Worm (Caenorhabditis elegans) whole organism, L2 larva: ENCODE results near the gene mdt-28.

Experiments used
- blmp-1 ChIP-seq: sonication (generic microtip); optimal IDR thresholded peaks from 2 replicates; lab custom pipeline; 2017; ENCODE audit warnings: missing genetic modification characterization, mild to moderate bottlenecking, missing compliant biosample characterization, antibody characterized with exemption, moderate library complexity; ENCODE audit not compliant: insufficient read depth
- elt-3 ChIP-seq: sonication (generic microtip); optimal IDR thresholded peaks from 2 replicates; lab custom pipeline; 2017; ENCODE audit warnings: missing biosample characterization, missing genetic modification characterization
- mdl-1 ChIP-seq, 2 experiments: fragments of 150-350 bp in 1 of 2; sonication (generic microtip) in 1 of 2; optimal IDR thresholded peaks; 2 replicates each; lab custom pipeline; 2017; ENCODE audit warnings: missing biosample characterization in 2 of 2, missing genetic modification characterization in 2 of 2
- nhr-23 ChIP-seq: fragments of 150-350 bp; optimal IDR thresholded peaks from 2 replicates; lab custom pipeline; 2014; ENCODE audit warnings: missing biosample characterization, missing genetic modification reagents, missing genetic modification characterization
- nhr-237 ChIP-seq: fragments of 150-350 bp; optimal IDR thresholded peaks from 2 replicates; lab custom pipeline; 2014; ENCODE audit warnings: missing biosample characterization, missing genetic modification characterization
- sma-3 ChIP-seq: sonication (generic microtip); optimal IDR thresholded peaks from 2 replicates; lab custom pipeline; 2016; ENCODE audit warnings: missing genetic modification reagents, missing genetic modification characterization, missing compliant biosample characterization
- snpc-4 ChIP-seq: fragments of 150-350 bp; optimal IDR thresholded peaks from 2 replicates; lab custom pipeline; 2014; ENCODE audit warnings: missing biosample characterization, missing genetic modification characterization
- ztf-11 ChIP-seq: sonication (generic microtip); optimal IDR thresholded peaks from 2 replicates; lab custom pipeline; 2017; ENCODE audit warnings: missing biosample characterization, missing genetic modification characterization

- TF ChIP-seq snpc-4, result no peak
- TF ChIP-seq elt-3 (tag; lab: Kevin White, UChicago), result no peak
- no peak for TF ChIP-seq sma-3 (GFP tag; lab: Kevin White, UChicago)
- no peak for TF ChIP-seq blmp-1 (tag; lab: Kevin White, UChicago)
- TF ChIP-seq nhr-23 (tag; lab: Kevin White, UChicago), result no peak
- TF ChIP-seq mdl-1 (tag; optimal IDR thresholded peaks at IDR 0.05; lab: Kevin White, UChicago), result no peak
- no peak for TF ChIP-seq nhr-237 (tag; lab: Kevin White, UChicago)
- no peak for TF ChIP-seq ztf-11
Observed at ce11 chrV:15559729-15560128, 15.5 kb downstream of the mdt-28 start.
